Worm (Caenorhabditis elegans) whole organism, early embryonic: Measurements from ENCODE around the gene R09F10.3.

Source experiments
- B0310.2 ChIP-seq: sonication (generic microtip); optimal IDR thresholded peaks from 2 replicates; lab custom pipeline; 2016; ENCODE audit warnings: mild to moderate bottlenecking, missing genetic modification characterization, missing compliant biosample characterization
- aly-1 ChIP-seq: sonication (generic microtip); optimal IDR thresholded peaks from 2 replicates; lab custom pipeline; 2016; ENCODE audit warnings: missing genetic modification characterization, missing compliant biosample characterization
- ama-1 ChIP-seq: fragments of 150-350 bp; optimal IDR thresholded peaks from 2 replicates; lab custom pipeline; 2014
- ceh-13 ChIP-seq: fragments of 200-800 bp; sonication (Bioruptor generic); optimal IDR thresholded peaks from 2 replicates; lab custom pipeline; 2018; ENCODE audit warnings: mild to moderate bottlenecking, missing genetic modification characterization, missing compliant biosample characterization
- ceh-36 ChIP-seq: sonication (generic microtip); optimal IDR thresholded peaks from 2 replicates; lab custom pipeline; 2016; ENCODE audit warnings: missing genetic modification characterization, inconsistent platforms, missing compliant biosample characterization
- flt-1 ChIP-seq: fragments of 200-800 bp; sonication (Bioruptor generic); IDR thresholded peaks from 2 replicates; pipeline ENCODE4 v1.3.6; 2022; ENCODE audit warnings: missing genetic modification characterization, missing compliant biosample characterization
- hmbx-1 ChIP-seq: sonication (generic microtip); optimal IDR thresholded peaks from 2 replicates; lab custom pipeline; 2016; ENCODE audit warnings: mild to moderate bottlenecking, missing genetic modification characterization, missing compliant biosample characterization
- hmg-4 ChIP-seq: fragments of 200-800 bp; sonication (Bioruptor generic); optimal IDR thresholded peaks from 2 replicates; lab custom pipeline; 2018; ENCODE audit warnings: mild to moderate bottlenecking, missing genetic modification characterization, missing compliant biosample characterization
- hnd-1 ChIP-seq: sonication (generic microtip); optimal IDR thresholded peaks from 2 replicates; lab custom pipeline; 2016; ENCODE audit warnings: missing genetic modification characterization, missing compliant biosample characterization
- pes-1 ChIP-seq: fragments of 200-800 bp; sonication (Bioruptor generic); IDR thresholded peaks from 2 replicates; pipeline ENCODE4 v1.3.6; 2022; ENCODE audit warnings: missing genetic modification reagents, missing genetic modification characterization, missing compliant biosample characterization
- scrt-1 ChIP-seq: fragments of 200-800 bp; sonication (Bioruptor generic); IDR thresholded peaks from 2 replicates; pipeline ENCODE4 v1.3.6; 2022; ENCODE audit warnings: missing genetic modification characterization, missing compliant biosample characterization
- tbx-11 ChIP-seq: fragments of 200-800 bp; sonication (Bioruptor generic); IDR thresholded peaks from 2 replicates; pipeline ENCODE4 v1.3.6; 2022; ENCODE audit warnings: missing genetic modification characterization, missing compliant biosample characterization
- tbx-37 ChIP-seq: fragments of 200-800 bp; sonication (Bioruptor generic); conservative IDR thresholded peaks from 2 replicates; pipeline ENCODE4 v1.3.6; 2022; ENCODE audit warnings: missing genetic modification reagents, missing genetic modification characterization, missing compliant biosample characterization
- tra-4 ChIP-seq: sonication (generic microtip); optimal IDR thresholded peaks from 2 replicates; lab custom pipeline; 2017; ENCODE audit warnings: missing genetic modification characterization, missing compliant biosample characterization

- TF ChIP-seq ceh-13 (GFP tag; lab: Kevin White, UChicago): no peak
- no peak for TF ChIP-seq ama-1 (lab: Kevin White, UChicago)
- no peak for TF ChIP-seq hnd-1 (tag; lab: Kevin White, UChicago)
- TF ChIP-seq hmg-4 (GFP tag; lab: Kevin White, UChicago): no peak
- no peak for TF ChIP-seq B0310.2
- no peak for TF ChIP-seq tbx-11
- TF ChIP-seq flt-1: no peak
- TF ChIP-seq hmbx-1 (tag; lab: Kevin White, UChicago): no peak
- TF ChIP-seq tbx-37 (GFP tag; lab: Robert Waterston, UW): no peak
- TF ChIP-seq tra-4: no peak
- no peak for TF ChIP-seq scrt-1 (GFP tag; lab: Robert Waterston, UW)
- TF ChIP-seq pes-1: no peak
- no peak for TF ChIP-seq aly-1 (tag; lab: Kevin White, UChicago)
- TF ChIP-seq ceh-36 (tag; lab: Kevin White, UChicago): no peak
Observed at ce11 chrX:8346248-8346647, 51.8 kb downstream of the R09F10.3 start, which contains the start of gene drd-5.
